Fruit fly (Drosophila melanogaster): ENCODE data around the gene CG1288.

DNA sequence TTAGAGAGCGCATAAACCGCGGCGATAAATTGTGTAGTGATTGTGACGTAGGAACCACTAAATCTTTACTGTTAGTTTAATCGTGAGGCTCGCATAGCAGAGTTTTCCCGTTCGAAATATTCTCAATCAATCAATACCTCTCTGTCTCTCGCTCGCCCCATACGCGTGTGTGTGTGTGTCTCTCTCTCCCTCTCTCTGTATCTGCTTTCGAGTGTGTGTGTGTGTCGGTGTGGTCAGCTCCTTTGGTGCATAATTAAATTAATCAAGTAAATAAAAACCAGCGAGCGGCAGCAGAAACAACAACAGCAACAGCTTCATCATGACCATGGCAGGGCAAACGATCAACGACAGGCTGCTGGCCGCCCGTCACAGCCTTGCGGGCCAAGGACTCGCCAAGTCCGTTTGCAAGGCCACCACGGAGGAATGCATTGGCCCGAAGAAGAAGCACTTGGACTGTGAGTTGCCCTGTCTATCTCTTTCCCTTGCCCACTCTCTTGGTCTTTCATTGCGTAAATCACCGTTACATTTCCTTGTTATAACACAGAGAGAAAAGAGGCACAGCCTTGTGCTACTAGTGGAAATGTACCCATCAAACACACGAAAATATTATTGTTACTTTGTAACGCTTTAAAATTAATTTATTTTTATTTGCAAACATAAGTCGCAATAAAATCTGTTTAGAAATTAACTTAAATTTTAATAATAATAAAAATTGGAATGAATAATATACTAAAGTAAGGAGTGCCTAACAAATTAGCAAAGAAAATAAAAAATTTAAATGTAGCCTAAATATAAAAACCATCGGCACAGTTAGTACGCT is 20.9 kb downstream of the CG1288 start:
- TF ChIP-seq salr (GFP tag; optimal IDR thresholded peaks at IDR 0.05) (peak in 1 of 2 experiments; percentile 17), CG32006 (GFP tag; optimal IDR thresholded peaks at IDR 0.05) (no peak), eg (GFP tag; IDR thresholded peaks at IDR 0.05) (no peak), CG16779 (tag; optimal IDR thresholded peaks at IDR 0.05) (no peak), CG3032 (tag; optimal IDR thresholded peaks at IDR 0.05) (peak; percentile 25), CG15336 (GFP tag; IDR thresholded peaks at IDR 0.05) (peak; percentile 57; the same call in 1 of the 2 replicates), topi (GFP tag; optimal IDR thresholded peaks at IDR 0.05) (peak; percentile 28), CG3919 (GFP tag; optimal IDR thresholded peaks at IDR 0.05) (no peak), ss (GFP tag; optimal IDR thresholded peaks at IDR 0.05) (no peak)
